Worm (Caenorhabditis elegans) whole organism, midembryonic: ENCODE measurements around the gene str-9.

Experiments
- T22C8.4 ChIP-seq: fragments of 200-800 bp; sonication (Bioruptor generic); IDR thresholded peaks from 2 replicates; pipeline ENCODE4 v1.3.6; 2022; ENCODE audit warnings: missing genetic modification characterization, missing compliant biosample characterization
- flt-1 ChIP-seq: fragments of 200-800 bp; sonication (Bioruptor generic); IDR thresholded peaks from 2 replicates; pipeline ENCODE4 v1.3.6; 2022; ENCODE audit warnings: missing genetic modification characterization, missing compliant biosample characterization
- med-1 ChIP-seq: sonication (generic microtip); optimal IDR thresholded peaks from 2 replicates; lab custom pipeline; 2017; ENCODE audit warnings: missing genetic modification characterization, mild to moderate bottlenecking, missing compliant biosample characterization, antibody characterized with exemption, missing genetic modification reagents; ENCODE audit not compliant: insufficient read depth
- ref-1 ChIP-seq: fragments of 200-800 bp; sonication (Bioruptor generic); conservative IDR thresholded peaks from 2 replicates; pipeline ENCODE4 v1.3.6; 2022; ENCODE audit warnings: missing genetic modification reagents, missing genetic modification characterization, missing compliant biosample characterization
- ztf-23 ChIP-seq: fragments of 200-800 bp; sonication (Bioruptor generic); IDR thresholded peaks from 2 replicates; pipeline ENCODE4 v1.3.6; 2022; ENCODE audit warnings: missing genetic modification reagents, missing genetic modification characterization, missing compliant biosample characterization
- ztf-29 ChIP-seq: fragments of 200-800 bp; sonication (Bioruptor generic); IDR thresholded peaks from 2 replicates; pipeline ENCODE4 v1.3.6; 2022; ENCODE audit warnings: missing genetic modification reagents, missing genetic modification characterization, missing compliant biosample characterization

- TF ChIP-seq ztf-29 (GFP tag; lab: Robert Waterston, UW) (no peak), med-1 (GFP tag; lab: Kevin White, UChicago) (no peak), flt-1 (no peak), ztf-23 (GFP tag; lab: Robert Waterston, UW) (no peak), ref-1 (GFP tag; lab: Robert Waterston, UW) (no peak), T22C8.4 (GFP tag; lab: Robert Waterston, UW) (no peak)
Measured at ce11 chrV:15716679-15717078, 41.9 kb upstream of the str-9 start, which contains the start of gene Y6E2A.4.
